Fruit fly (Drosophila melanogaster): ENCODE measurements around the gene CG5151.
A peak's percentile ranks its signal among the peaks of the same experiment; 100 is the strongest.

- TF ChIP-seq sqz (GFP tag; optimal IDR thresholded peaks at IDR 0.05) (no peak), CG18476 (GFP tag; optimal IDR thresholded peaks at IDR 0.05) (peak; percentile 1), Dip3 (GFP tag; optimal IDR thresholded peaks at IDR 0.05) (no peak), Meics (GFP tag; optimal IDR thresholded peaks at IDR 0.05) (peak; percentile 58), HHEX (GFP tag; optimal IDR thresholded peaks at IDR 0.05) (no peak), CG14667 (GFP tag; IDR thresholded peaks at IDR 0.05) (no peak), CG16779 (GFP tag; IDR thresholded peaks at IDR 0.05) (no peak), br (optimal IDR thresholded peaks at IDR 0.05) (no peak), HmgZ (tag; optimal IDR thresholded peaks at IDR 0.05) (peak; percentile 24), CG10321 (GFP tag; IDR thresholded peaks at IDR 0.05) (no peak)
Observed at dm6 chr3L:16146539-16146934, 18.0 kb downstream of the CG5151 start.
